Worm (Caenorhabditis elegans) whole organism, midembryonic: ENCODE measurements around the gene C07B5.8.

Source experiments
- T22C8.4 ChIP-seq: fragments of 200-800 bp; sonication (Bioruptor generic); IDR thresholded peaks from 2 replicates; pipeline ENCODE4 v1.3.6; 2022; ENCODE audit warnings: missing genetic modification characterization, missing compliant biosample characterization
- flt-1 ChIP-seq: fragments of 200-800 bp; sonication (Bioruptor generic); IDR thresholded peaks from 2 replicates; pipeline ENCODE4 v1.3.6; 2022; ENCODE audit warnings: missing genetic modification characterization, missing compliant biosample characterization
- med-1 ChIP-seq: sonication (generic microtip); optimal IDR thresholded peaks from 2 replicates; lab custom pipeline; 2017; ENCODE audit warnings: missing genetic modification characterization, mild to moderate bottlenecking, missing compliant biosample characterization, antibody characterized with exemption, missing genetic modification reagents; ENCODE audit not compliant: insufficient read depth
- ztf-23 ChIP-seq: fragments of 200-800 bp; sonication (Bioruptor generic); IDR thresholded peaks from 2 replicates; pipeline ENCODE4 v1.3.6; 2022; ENCODE audit warnings: missing genetic modification reagents, missing genetic modification characterization, missing compliant biosample characterization

- TF ChIP-seq med-1 (GFP tag; lab: Kevin White, UChicago): no peak
- no peak for TF ChIP-seq flt-1 (GFP tag; lab: Robert Waterston, UW)
- TF ChIP-seq ztf-23 (GFP tag; lab: Robert Waterston, UW): no peak
- TF ChIP-seq T22C8.4 (GFP tag; lab: Robert Waterston, UW): no peak
Observed at ce11 chrX:9548011-9548795, 11.6 kb upstream of the C07B5.8 start.
